Fruit fly (Drosophila melanogaster): ENCODE results near the gene Lip4.
A peak's percentile ranks its signal among the peaks of the same experiment; 100 is the strongest.

The Lip4 gene

DNA sequence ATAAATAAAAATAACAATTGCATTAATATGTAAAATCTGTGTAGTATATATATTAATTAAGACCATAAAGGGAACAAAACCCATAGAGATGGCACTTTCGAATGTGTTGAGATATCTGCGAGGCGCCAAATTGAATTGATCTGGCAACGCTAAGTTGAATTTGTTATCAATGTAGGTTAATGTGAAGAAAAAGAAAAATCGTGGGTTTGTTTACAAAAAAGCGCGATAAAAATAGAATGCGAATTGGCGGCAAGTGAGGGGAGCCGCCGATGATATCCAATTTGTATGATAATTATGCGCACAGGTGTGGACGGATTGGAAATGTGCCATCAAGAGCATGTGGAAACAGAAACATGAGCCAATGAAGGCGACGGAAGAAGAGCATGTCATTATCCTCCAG is 47.5 kb upstream of the Lip4 start (continued):
- TF ChIP-seq Drgx (GFP tag; IDR thresholded peaks at IDR 0.05) (no peak), fd64A (GFP tag; optimal IDR thresholded peaks at IDR 0.05) (no peak), gcm2 (GFP tag; optimal IDR thresholded peaks at IDR 0.05) (no peak), CG14050 (GFP tag; IDR thresholded peaks at IDR 0.05) (no peak), CG7372 (GFP tag; IDR thresholded peaks at IDR 0.05) (no peak), CG17912 (GFP tag; optimal IDR thresholded peaks at IDR 0.05) (no peak), run (tag; optimal IDR thresholded peaks at IDR 0.05) (no peak), oc (tag; optimal IDR thresholded peaks at IDR 0.05) (no peak), MTF-1 (GFP tag; optimal IDR thresholded peaks at IDR 0.05; ENCODE audit: borderline replicate concordance) (no peak), CG15514 (GFP tag; optimal IDR thresholded peaks at IDR 0.05) (peak; percentile 94), B-H1 (GFP tag; IDR thresholded peaks at IDR 0.05) (no peak), Vsx1 (GFP tag; optimal IDR thresholded peaks at IDR 0.05) (no peak), unc-4 (GFP tag; IDR thresholded peaks at IDR 0.05; ENCODE audit: partially characterized antibody) (peak; percentile 45; the same call in 1 of the 2 replicates), Jarid2 (GFP tag; optimal IDR thresholded peaks at IDR 0.05) (no peak), Hr3 (GFP tag; optimal IDR thresholded peaks at IDR 0.05) (peak; percentile 82), so (GFP tag; IDR thresholded peaks at IDR 0.05) (peak; percentile 67; the same call in 2 of the 3 replicates), cwo (GFP tag; optimal IDR thresholded peaks at IDR 0.05) (no peak), Optix (GFP tag; IDR thresholded peaks at IDR 0.05) (no peak), NfI (GFP tag; optimal IDR thresholded peaks at IDR 0.05) (no peak), esg (GFP tag; conservative IDR thresholded peaks at IDR 0.05) (no peak), CG12659 (GFP tag; optimal IDR thresholded peaks at IDR 0.05) (peak; percentile 14), al (GFP tag; IDR thresholded peaks at IDR 0.05) (no peak), CG5953 (GFP tag; IDR thresholded peaks at IDR 0.05) (no peak)

DNA sequence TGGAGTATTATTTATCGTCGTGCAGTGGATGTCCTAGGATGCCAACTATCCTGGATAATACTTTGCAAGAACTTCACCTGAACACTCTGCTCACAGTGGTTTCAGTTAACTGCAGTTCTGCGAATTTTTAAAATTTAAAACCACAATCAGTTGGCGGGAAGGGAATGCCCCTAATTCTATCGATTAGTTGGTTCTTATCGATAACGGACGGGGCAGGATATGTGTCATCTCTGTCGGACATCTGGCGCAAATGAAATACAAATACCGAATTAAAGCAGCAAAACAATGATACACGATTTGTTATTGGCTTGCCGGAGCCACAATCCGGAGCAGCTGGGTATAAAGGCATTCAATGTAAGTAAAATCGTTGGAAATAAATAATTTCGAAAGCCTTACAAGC is 44.3 kb upstream of the Lip4 start, which contains the start of gene Grip75:
Grip75 (plus strand) TSS at position 223 of the 400 bp plus-strand sequence.
- TF ChIP-seq CG17186 (GFP tag; optimal IDR thresholded peaks at IDR 0.05) (peak; percentile 4), Dref (GFP tag; IDR thresholded peaks at IDR 0.05) (peak; percentile 81), caup (GFP tag; optimal IDR thresholded peaks at IDR 0.05; ENCODE audit: severe bottlenecking) (no peak), CoRest (tag; optimal IDR thresholded peaks at IDR 0.05) (no peak), Six4 (GFP tag; optimal IDR thresholded peaks at IDR 0.05) (no peak), CG1024 (GFP tag; IDR thresholded peaks at IDR 0.05) (no peak), CG11247 (GFP tag; IDR thresholded peaks at IDR 0.05) (no peak), CG17912 (GFP tag; optimal IDR thresholded peaks at IDR 0.05) (no peak), CG2120 (GFP tag; optimal IDR thresholded peaks at IDR 0.05) (no peak), hbn (GFP tag; IDR thresholded peaks at IDR 0.05; ENCODE audit: partially characterized antibody) (0 out of 2 replicates have a peak, but pooled peaks have one; percentile 22), Doc3 (GFP tag; IDR thresholded peaks at IDR 0.05; ENCODE audit: partially characterized antibody) (peak; percentile 29; the same call in 1 of the 3 replicates), MESR4 (GFP tag; optimal IDR thresholded peaks at IDR 0.05) (peak; percentile 27), Rfx (GFP tag; IDR thresholded peaks at IDR 0.05) (no peak), amos (GFP tag; IDR thresholded peaks at IDR 0.05; ENCODE audit: partially characterized antibody) (peak; percentile 67), CG3838 (GFP tag; optimal IDR thresholded peaks at IDR 0.05) (no peak), Sry-δ (GFP tag; optimal IDR thresholded peaks at IDR 0.05) (peak; percentile 86), Opbp (GFP tag; IDR thresholded peaks at IDR 0.05; ENCODE audit: partially characterized antibody) (peak; percentile 57; the same call in 2 of the 3 replicates), MBD-R2 (GFP tag; IDR thresholded peaks at IDR 0.05) (peak; percentile 59), HLH4C (GFP tag; IDR thresholded peaks at IDR 0.05; ENCODE audit: partially characterized antibody) (peak; percentile 32; the same call in 1 of the 3 replicates), pzg (GFP tag; optimal IDR thresholded peaks at IDR 0.05) (peak; percentile 57), lilli (GFP tag; optimal IDR thresholded peaks at IDR 0.05) (no peak), CG4328 (GFP tag; optimal IDR thresholded peaks at IDR 0.05) (no peak), NK7.1 (GFP tag; optimal IDR thresholded peaks at IDR 0.05) (no peak), CG9215 (GFP tag; IDR thresholded peaks at IDR 0.05) (no peak), Bgb (GFP tag; IDR thresholded peaks at IDR 0.05; ENCODE audit: partially characterized antibody) (peak; percentile 61), Nf-YB (GFP tag; optimal IDR thresholded peaks at IDR 0.05) (no peak), BEAF-32 (GFP tag; optimal IDR thresholded peaks at IDR 0.05) (peak; percentile 62), NC2β (GFP tag; optimal IDR thresholded peaks at IDR 0.05) (no peak)
